Fruit fly (Drosophila melanogaster) Kc167 (cell line): ENCODE measurements around the gene rho-5.

Experiments
- h ChIP-seq: fragments of >200 bp; optimal IDR thresholded peaks from 3 replicates; lab custom pipeline; 2018; ENCODE audit warnings: missing external identifiers
- psq ChIP-seq: fragments of >200 bp; optimal IDR thresholded peaks from 2 replicates; lab custom pipeline; 2017; ENCODE audit warnings: missing external identifiers
- ttk ChIP-seq: sonication (Bioruptor generic); optimal IDR thresholded peaks from 2 replicates; lab custom pipeline; 2017; ENCODE audit warnings: missing external identifiers

DNA sequence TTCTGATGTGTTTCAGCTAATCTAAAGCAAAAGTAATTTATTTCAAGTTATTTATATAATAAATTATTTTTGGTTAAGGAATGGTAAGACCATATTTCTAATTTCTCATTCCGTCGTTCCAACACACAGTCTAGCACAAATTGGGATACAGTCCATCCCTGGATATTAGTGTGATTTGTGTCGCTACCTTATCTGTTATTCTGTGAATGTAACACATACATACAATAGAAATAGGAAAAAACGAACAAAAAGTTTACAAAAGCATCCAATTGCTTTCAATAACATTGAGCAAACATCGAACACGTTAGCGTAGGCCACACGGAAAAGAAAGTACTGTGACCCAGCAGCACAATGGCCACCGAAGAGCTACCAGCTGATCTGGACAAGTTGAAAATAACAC lies 7.2 kb downstream of the rho-5 start, which contains the start of gene CG5056:
- TF ChIP-seq h: no peak
- TF ChIP-seq psq (lab: Kevin White, UChicago): no peak
- no peak for TF ChIP-seq ttk (lab: Kevin White, UChicago)
